Fruit fly (Drosophila melanogaster) whole organism, embryonic: Measurements from ENCODE around the gene CG33946.

Experiments used
- BEAF-32 ChIP-seq: fragments of 200-800 bp; sonication (Bioruptor generic); optimal IDR thresholded peaks from 3 replicates; lab custom pipeline; 2017; ENCODE audit warnings: missing biosample characterization, missing genetic modification characterization, mild to moderate bottlenecking, moderate library complexity, missing genetic modification reagents
- CG10565 ChIP-seq: fragments of 200-800 bp; sonication (Bioruptor generic); optimal IDR thresholded peaks from 3 replicates; lab custom pipeline; 2016; ENCODE audit warnings: missing biosample characterization, mild to moderate bottlenecking, missing genetic modification characterization
- CG11504 ChIP-seq: fragments of 200-800 bp; sonication (Bioruptor generic); optimal IDR thresholded peaks from 3 replicates; lab custom pipeline; 2019; ENCODE audit warnings: missing biosample characterization, mild to moderate bottlenecking, missing genetic modification characterization, moderate library complexity
- CG12299 ChIP-seq: fragments of 200-800 bp; sonication (Bioruptor generic); optimal IDR thresholded peaks from 2 replicates; lab custom pipeline; 2018; ENCODE audit warnings: missing biosample characterization, mild to moderate bottlenecking, missing genetic modification characterization
- CG12769 ChIP-seq: fragments of 200-800 bp; sonication (Bioruptor generic); optimal IDR thresholded peaks from 2 replicates; lab custom pipeline; 2019; ENCODE audit warnings: missing biosample characterization, mild to moderate bottlenecking, missing genetic modification characterization, moderate library complexity
- CG15479 ChIP-seq: fragments of 200-800 bp; sonication (Bioruptor generic); optimal IDR thresholded peaks from 3 replicates; lab custom pipeline; 2019; ENCODE audit warnings: missing biosample characterization, mild to moderate bottlenecking, missing genetic modification characterization, moderate library complexity
- CG1647 ChIP-seq: fragments of 200-800 bp; sonication (Bioruptor generic); optimal IDR thresholded peaks from 3 replicates; lab custom pipeline; 2016; ENCODE audit warnings: missing biosample characterization, missing genetic modification characterization
- CG16779 ChIP-seq: fragments of 200-800 bp; sonication (Bioruptor generic); IDR thresholded peaks from 2 replicates; pipeline ENCODE4 v1.3.6; 2022; ENCODE audit warnings: missing biosample characterization, missing genetic modification characterization
- CG16813 ChIP-seq: fragments of 200-800 bp; sonication (Bioruptor generic); IDR thresholded peaks from 3 replicates; pipeline ENCODE4 v1.3.6; 2022; ENCODE audit warnings: missing biosample characterization, missing genetic modification characterization; ENCODE audit not compliant: partially characterized antibody
- CG31224 ChIP-seq: fragments of 200-800 bp; sonication (Bioruptor generic); IDR thresholded peaks from 2 replicates; pipeline ENCODE4 v1.3.6; 2022; ENCODE audit warnings: missing biosample characterization, missing genetic modification characterization
- CG3847 ChIP-seq: fragments of 200-800 bp; sonication (Bioruptor generic); IDR thresholded peaks from 2 replicates; pipeline ENCODE4 v1.3.6; 2022; ENCODE audit warnings: missing biosample characterization, missing genetic modification characterization
- CG43689 ChIP-seq: fragments of 200-800 bp; sonication (Bioruptor generic); IDR thresholded peaks from 2 replicates; pipeline ENCODE4 v1.3.6; 2022; ENCODE audit warnings: missing biosample characterization, missing genetic modification characterization
- CG5180 ChIP-seq: fragments of 200-800 bp; sonication (Bioruptor generic); optimal IDR thresholded peaks from 3 replicates; lab custom pipeline; 2017; ENCODE audit warnings: missing biosample characterization, missing genetic modification characterization, mild to moderate bottlenecking, moderate library complexity, missing genetic modification reagents
- CG6689 ChIP-seq: fragments of 200-800 bp; sonication (Bioruptor generic); IDR thresholded peaks from 2 replicates; pipeline ENCODE4 v1.3.6; 2022; ENCODE audit warnings: missing biosample characterization, missing genetic modification characterization
- CG6765 ChIP-seq: fragments of 200-800 bp; sonication (Bioruptor generic); optimal IDR thresholded peaks from 3 replicates; lab custom pipeline; 2017; ENCODE audit warnings: missing biosample characterization, mild to moderate bottlenecking, missing genetic modification characterization
- CG6854 ChIP-seq: fragments of 200-800 bp; sonication (Bioruptor generic); optimal IDR thresholded peaks from 3 replicates; lab custom pipeline; 2017; ENCODE audit warnings: missing biosample characterization, mild to moderate bottlenecking, missing genetic modification characterization
- CG7271 ChIP-seq: fragments of 200-800 bp; sonication (Bioruptor generic); optimal IDR thresholded peaks from 2 replicates; lab custom pipeline; 2018; ENCODE audit warnings: missing biosample characterization, mild to moderate bottlenecking, missing genetic modification characterization, moderate library complexity
- CG7786 ChIP-seq: fragments of 200-800 bp; sonication (Bioruptor generic); optimal IDR thresholded peaks from 2 replicates; lab custom pipeline; 2016; ENCODE audit warnings: missing biosample characterization, missing genetic modification characterization
- CG7928 ChIP-seq: fragments of 200-800 bp; sonication (Bioruptor generic); optimal IDR thresholded peaks from 2 replicates; lab custom pipeline; 2017; ENCODE audit warnings: missing biosample characterization, mild to moderate bottlenecking, missing genetic modification characterization
- CG8290 ChIP-seq, 3 experiments: fragments of 200-800 bp; sonication (Bioruptor generic); optimal IDR thresholded peaks; 2 replicates each; lab custom pipeline; 2016 to 2019; ENCODE audit warnings: missing biosample characterization in 3 of 3, missing genetic modification characterization in 3 of 3, mild to moderate bottlenecking in 2 of 3, moderate library complexity in 1 of 3
- CG8765 ChIP-seq: fragments of 200-800 bp; sonication (Bioruptor generic); IDR thresholded peaks from 2 replicates; pipeline ENCODE4 v1.3.6; 2022; ENCODE audit warnings: missing biosample characterization, missing genetic modification characterization
- CTCF ChIP-seq: fragments of 200-800 bp; sonication (Bioruptor generic); optimal IDR thresholded peaks from 2 replicates; lab custom pipeline; 2017; ENCODE audit warnings: missing biosample characterization, mild to moderate bottlenecking, missing genetic modification characterization, moderate library complexity
- Dip3 ChIP-seq: fragments of 200-800 bp; sonication (Bioruptor generic); optimal IDR thresholded peaks from 3 replicates; lab custom pipeline; 2016; ENCODE audit warnings: missing biosample characterization, missing genetic modification characterization
- Dll ChIP-seq: fragments of 200-800 bp; sonication (Bioruptor generic); IDR thresholded peaks from 4 replicates; pipeline ENCODE4 v1.3.6; 2022; ENCODE audit warnings: missing biosample characterization, missing genetic modification characterization; ENCODE audit not compliant: partially characterized antibody
- HmgD ChIP-seq: fragments of 200-800 bp; sonication (Bioruptor generic); optimal IDR thresholded peaks from 3 replicates; lab custom pipeline; 2016; ENCODE audit warnings: missing biosample characterization, missing genetic modification characterization
- Jarid2 ChIP-seq: fragments of 200-800 bp; sonication (Bioruptor generic); optimal IDR thresholded peaks from 3 replicates; lab custom pipeline; 2017; ENCODE audit warnings: mild to moderate bottlenecking, missing biosample characterization, missing genetic modification reagents, missing genetic modification characterization
- Kr ChIP-seq: fragments of 200-800 bp; sonication (Bioruptor generic); optimal IDR thresholded peaks from 2 replicates; lab custom pipeline; 2017; ENCODE audit warnings: missing biosample characterization, mild to moderate bottlenecking, missing genetic modification characterization
- MTF-1 ChIP-seq: fragments of 200-800 bp; sonication (Bioruptor generic); optimal IDR thresholded peaks from 2 replicates; lab custom pipeline; 2018; ENCODE audit warnings: missing biosample characterization, mild to moderate bottlenecking, missing genetic modification characterization, borderline replicate concordance
- Nf-YC ChIP-seq: fragments of 200-800 bp; optimal IDR thresholded peaks from 3 replicates; lab custom pipeline; 2019; ENCODE audit warnings: missing biosample characterization, mild to moderate bottlenecking, missing genetic modification characterization, moderate library complexity
- Oli ChIP-seq: fragments of 200-800 bp; sonication (Bioruptor generic); optimal IDR thresholded peaks from 2 replicates; lab custom pipeline; 2018; ENCODE audit warnings: missing biosample characterization, mild to moderate bottlenecking, missing genetic modification characterization, moderate library complexity
- Pdp1 ChIP-seq, 2 experiments: fragments of 200-800 bp; sonication (Bioruptor generic); optimal IDR thresholded peaks; 3 replicates each; lab custom pipeline; 2016; ENCODE audit warnings: missing biosample characterization in 2 of 2, missing genetic modification characterization in 2 of 2, mild to moderate bottlenecking in 1 of 2, moderate library complexity in 1 of 2
- Sry-δ ChIP-seq: fragments of 200-800 bp; sonication (Bioruptor generic); optimal IDR thresholded peaks from 2 replicates; lab custom pipeline; 2016; ENCODE audit warnings: missing biosample characterization, missing genetic modification characterization
- al ChIP-seq: fragments of 200-800 bp; sonication (Bioruptor generic); IDR thresholded peaks from 2 replicates; pipeline ENCODE4 v1.3.6; 2022; ENCODE audit warnings: missing biosample characterization, missing genetic modification characterization
- ase ChIP-seq: fragments of 200-800 bp; sonication (Bioruptor generic); IDR thresholded peaks from 3 replicates; pipeline ENCODE4 v1.3.6; 2022; ENCODE audit warnings: missing biosample characterization, missing genetic modification characterization
- bsh ChIP-seq, 2 experiments: fragments of 200-800 bp; sonication (Bioruptor generic); optimal IDR thresholded peaks; 2 replicates each; lab custom pipeline; 2017 to 2018; ENCODE audit warnings: mild to moderate bottlenecking in 2 of 2, missing biosample characterization in 2 of 2, missing genetic modification characterization in 2 of 2, moderate library complexity in 1 of 2
- crol ChIP-seq: fragments of 200-800 bp; sonication (Bioruptor generic); IDR thresholded peaks from 2 replicates; pipeline ENCODE4 v1.3.6; 2022; ENCODE audit warnings: missing biosample characterization, missing genetic modification characterization
- fu2 ChIP-seq: fragments of 200-800 bp; sonication (Bioruptor generic); optimal IDR thresholded peaks from 2 replicates; lab custom pipeline; 2016; ENCODE audit warnings: missing biosample characterization, missing genetic modification characterization
- gt ChIP-seq: fragments of 200-800 bp; sonication (Bioruptor generic); IDR thresholded peaks from 2 replicates; pipeline ENCODE4 v1.3.6; 2022; ENCODE audit warnings: missing biosample characterization, missing genetic modification characterization
- kay ChIP-seq: fragments of 200-800 bp; sonication (Bioruptor generic); optimal IDR thresholded peaks from 2 replicates; lab custom pipeline; 2016; ENCODE audit warnings: missing biosample characterization, missing genetic modification characterization
- lola ChIP-seq, 3 experiments: fragments of >200 bp in 2 of 3; fragments of 200-800 bp in 1 of 3; sonication (Bioruptor generic) in 1 of 3; optimal IDR thresholded peaks; 2 replicates each; lab custom pipeline; 2017 to 2019; ENCODE audit warnings: missing biosample characterization in 3 of 3, missing genetic modification characterization in 3 of 3, mild to moderate bottlenecking in 1 of 3, moderate library complexity in 1 of 3
- repo ChIP-seq: fragments of 200-800 bp; sonication (Bioruptor generic); optimal IDR thresholded peaks from 2 replicates; lab custom pipeline; 2016; ENCODE audit warnings: missing biosample characterization, missing genetic modification characterization
- salm ChIP-seq: fragments of 200-800 bp; sonication (Bioruptor generic); optimal IDR thresholded peaks from 2 replicates; lab custom pipeline; 2018; ENCODE audit warnings: missing biosample characterization, mild to moderate bottlenecking, missing genetic modification characterization
- stc ChIP-seq: fragments of 200-800 bp; sonication (Bioruptor generic); IDR thresholded peaks from 2 replicates; pipeline ENCODE4 v1.3.6; 2022; ENCODE audit warnings: missing biosample characterization, missing genetic modification characterization
- stwl ChIP-seq: fragments of 200-800 bp; sonication (Bioruptor generic); optimal IDR thresholded peaks from 3 replicates; lab custom pipeline; 2018; ENCODE audit warnings: missing biosample characterization, mild to moderate bottlenecking, missing genetic modification characterization, moderate library complexity
- vnd ChIP-seq: fragments of 200-800 bp; sonication (Bioruptor generic); IDR thresholded peaks from 3 replicates; pipeline ENCODE4 v1.3.6; 2022; ENCODE audit warnings: missing biosample characterization, missing genetic modification characterization; ENCODE audit not compliant: partially characterized antibody
- wor ChIP-seq: fragments of 200-800 bp; sonication (Bioruptor generic); IDR thresholded peaks from 2 replicates; pipeline ENCODE4 v1.3.6; 2022; ENCODE audit warnings: missing biosample characterization, missing genetic modification characterization
- zen2 ChIP-seq: fragments of 200-800 bp; sonication (Bioruptor generic); IDR thresholded peaks from 3 replicates; pipeline ENCODE4 v1.3.6; 2022; ENCODE audit warnings: missing biosample characterization, missing genetic modification characterization; ENCODE audit not compliant: partially characterized antibody
- zf30C ChIP-seq: fragments of 200-800 bp; sonication (Bioruptor generic); optimal IDR thresholded peaks from 3 replicates; lab custom pipeline; 2018; ENCODE audit warnings: missing biosample characterization, mild to moderate bottlenecking, missing genetic modification characterization

CG33946 gene

DNA sequence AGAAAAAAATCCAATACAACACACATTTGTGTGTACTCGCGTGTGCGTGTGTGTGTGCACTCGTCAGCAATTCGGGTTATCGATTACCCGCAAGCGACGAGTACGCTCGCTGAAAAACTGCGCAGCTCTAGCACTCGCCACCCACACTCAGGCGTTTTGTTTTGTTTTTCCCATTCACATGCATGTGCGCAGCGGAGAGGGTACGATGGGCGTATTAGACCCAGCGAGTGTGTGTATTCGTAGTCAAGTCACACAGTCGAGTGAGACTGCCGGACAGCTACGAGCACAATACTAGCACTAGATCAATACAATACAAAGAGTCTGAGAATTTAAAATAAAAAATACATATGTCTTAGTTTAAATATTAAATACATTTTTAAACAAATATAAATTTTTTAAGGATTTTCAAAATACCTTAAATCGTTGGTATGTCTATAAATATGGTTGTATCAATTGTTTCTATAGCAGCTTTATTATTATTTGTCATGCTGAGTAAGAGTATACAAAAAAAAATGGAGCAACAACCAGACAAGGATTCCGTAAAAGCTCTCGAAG lies 35.4 kb upstream of the CG33946 start, which contains the start of the genes D19B and CG43293 (continued):
- TF ChIP-seq ase (GFP tag; lab: Robert Waterston, UW) (peak; percentile 92), vnd (GFP tag; lab: Robert Waterston, UW) (0 out of 3 replicates have a peak, but pooled peaks have one; percentile 34), Dip3 (GFP tag; lab: Kevin White, UChicago) (peak; percentile 83), fu2 (peak; percentile 77), HmgD (GFP tag; lab: Kevin White, UChicago) (peak; percentile 85), CG8765 (GFP tag; lab: Robert Waterston, UW) (peak; percentile 63; the same call in 1 of the 2 replicates), CG6854 (GFP tag; lab: Kevin White, UChicago) (peak; percentile 64), CG7271 (tag; lab: Kevin White, UChicago) (no peak), CG6765 (peak; percentile 81), Kr (GFP tag; lab: Kevin White, UChicago) (no peak), CG8290 (GFP tag; optimal IDR thresholded peaks at IDR 0.05; lab: Kevin White, UChicago) (peak; percentile 74), CG8290 (tag; optimal IDR thresholded peaks at IDR 0.05; lab: Kevin White, UChicago) (peak in 1 of 2 experiments; percentile 98), stc (GFP tag; lab: Robert Waterston, UW) (peak; percentile 87), gt (GFP tag; lab: Robert Waterston, UW) (no peak), Dll (peak; percentile 65; the same call in 2 of the 4 replicates), kay (GFP tag; lab: Kevin White, UChicago) (peak; percentile 85), CG6689 (GFP tag; lab: Robert Waterston, UW) (peak; percentile 84), MTF-1 (GFP tag; lab: Kevin White, UChicago) (peak; percentile 82), al (peak; percentile 83), Pdp1 (GFP tag; optimal IDR thresholded peaks at IDR 0.05; lab: Kevin White, UChicago) (peak; percentile 82 to 87), zen2 (GFP tag; lab: Robert Waterston, UW) (peak; percentile 5; the same call in 1 of the 3 replicates), Oli (tag; lab: Kevin White, UChicago) (peak; percentile 83), CG11504 (tag; lab: Kevin White, UChicago) (peak; percentile 87), bsh (GFP tag; optimal IDR thresholded peaks at IDR 0.05; lab: Kevin White, UChicago) (peak; percentile 82 to 90), CG16779 (peak; percentile 89), CG3847 (GFP tag; lab: Robert Waterston, UW) (peak; percentile 91), Sry-δ (peak; percentile 90), repo (GFP tag; lab: Kevin White, UChicago) (peak; percentile 79), CG10565 (GFP tag; lab: Kevin White, UChicago) (no peak), CG5180 (no peak), CG16813 (GFP tag; lab: Robert Waterston, UW) (peak; percentile 50; the same call in 2 of the 3 replicates), CG7928 (GFP tag; lab: Kevin White, UChicago) (peak; percentile 61), CG31224 (GFP tag; lab: Robert Waterston, UW) (peak; percentile 76), crol (GFP tag; lab: Robert Waterston, UW) (peak; percentile 34; the same call in 1 of the 2 replicates), CG12299 (tag; lab: Kevin White, UChicago) (peak; percentile 69), CTCF (GFP tag; lab: Kevin White, UChicago) (no peak), CG15479 (GFP tag; lab: Kevin White, UChicago) (peak; percentile 31), BEAF-32 (GFP tag; lab: Kevin White, UChicago) (peak; percentile 43), wor (GFP tag; lab: Robert Waterston, UW) (peak; percentile 79), stwl (peak; percentile 90), salm (tag; lab: Kevin White, UChicago) (peak; percentile 57), zf30C (GFP tag; lab: Kevin White, UChicago) (peak; percentile 25), lola (GFP tag; optimal IDR thresholded peaks at IDR 0.05; lab: Kevin White, UChicago) (peak in 1 of 3 experiments; percentile 66), CG7786 (GFP tag; lab: Kevin White, UChicago) (peak; percentile 84), CG43689 (peak; percentile 70), CG1647 (peak; percentile 83), Nf-YC (tag; lab: Kevin White, UChicago) (peak; percentile 72), CG12769 (no peak), Jarid2 (peak; percentile 70)
